Worm (Caenorhabditis elegans) whole organism, L2 larva: ENCODE results near the gene F09E5.16.

ENCODE experiments used
- F13H6.1 ChIP-seq: sonication (generic microtip); optimal IDR thresholded peaks from 2 replicates; lab custom pipeline; 2016; ENCODE audit warnings: missing genetic modification characterization, missing compliant biosample characterization
- fos-1 ChIP-seq: fragments of 150-350 bp; optimal IDR thresholded peaks from 2 replicates; lab custom pipeline; 2014; ENCODE audit warnings: missing biosample characterization, missing genetic modification characterization
- mbf-1 ChIP-seq: sonication (generic microtip); optimal IDR thresholded peaks from 2 replicates; lab custom pipeline; 2017; ENCODE audit warnings: missing biosample characterization, missing genetic modification characterization
- nhr-11 ChIP-seq: fragments of 150-350 bp; optimal IDR thresholded peaks from 2 replicates; lab custom pipeline; 2014; ENCODE audit warnings: missing biosample characterization, missing genetic modification characterization
- sma-3 ChIP-seq: sonication (generic microtip); optimal IDR thresholded peaks from 2 replicates; lab custom pipeline; 2016; ENCODE audit warnings: missing genetic modification reagents, missing genetic modification characterization, missing compliant biosample characterization
- unc-62 ChIP-seq: fragments of 150-350 bp; optimal IDR thresholded peaks from 2 replicates; lab custom pipeline; 2014; ENCODE audit warnings: missing biosample characterization, missing genetic modification reagents, missing genetic modification characterization
- zag-1 ChIP-seq: fragments of 150-350 bp; optimal IDR thresholded peaks from 2 replicates; lab custom pipeline; 2014; ENCODE audit warnings: missing biosample characterization, missing genetic modification characterization
- ztf-11 ChIP-seq: sonication (generic microtip); optimal IDR thresholded peaks from 2 replicates; lab custom pipeline; 2017; ENCODE audit warnings: missing biosample characterization, missing genetic modification characterization

DNA sequence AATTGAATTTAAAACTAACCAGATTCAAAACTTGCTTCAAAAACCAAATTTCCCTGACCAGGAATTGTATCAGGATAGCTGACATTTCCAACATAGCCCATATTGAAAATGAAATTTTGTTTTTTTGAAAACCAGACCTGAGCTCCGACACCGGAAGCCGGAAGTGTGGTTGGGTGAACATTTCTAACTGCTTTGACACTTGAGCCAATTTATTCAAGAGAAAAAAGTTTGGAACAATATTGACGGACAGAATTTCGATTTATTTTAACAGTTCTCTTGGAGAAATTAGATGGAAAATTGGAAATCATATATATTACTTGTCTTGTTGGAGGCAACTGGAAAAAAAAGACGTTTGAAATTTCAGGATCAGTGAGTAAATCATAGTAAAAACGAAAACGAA is 21.7 kb upstream of the F09E5.16 start, which contains the start of gene ccpp-6:
- TF ChIP-seq ztf-11 (tag; lab: Kevin White, UChicago), result no peak
- TF ChIP-seq sma-3, result no peak
- TF ChIP-seq F13H6.1 (tag; lab: Kevin White, UChicago), result no peak
- no peak for TF ChIP-seq nhr-11 (tag; lab: Kevin White, UChicago)
- TF ChIP-seq fos-1 (tag; lab: Kevin White, UChicago), result no peak
- no peak for TF ChIP-seq zag-1 (tag; lab: Kevin White, UChicago)
- no peak for TF ChIP-seq mbf-1 (tag; lab: Kevin White, UChicago)
- TF ChIP-seq unc-62 (GFP tag; lab: Kevin White, UChicago), result no peak
